Fruit fly (Drosophila melanogaster): ENCODE measurements around the gene CG43345.
A peak's percentile ranks its signal among the peaks of the same experiment; 100 is the strongest.

Gene CG43345

dm6 chr2L:21168295-21169159, at the start of gene CG43345, which contains the start of the genes mAcon1 and CG43346:
TSS of gene CG43345 (minus strand) at chr2L:21168581.
TSS of gene mAcon1 (plus strand) at chr2L:21168570.
TSS of gene CG43346 (minus strand) at chr2L:21168581.
- peak; percentile 82 for TF ChIP-seq dmrt93B (GFP tag; optimal IDR thresholded peaks at IDR 0.05)
- peak; percentile 80 for TF ChIP-seq sv (GFP tag; optimal IDR thresholded peaks at IDR 0.05)
- TF ChIP-seq CrebA (GFP tag; optimal IDR thresholded peaks at IDR 0.05; ENCODE audit: borderline replicate concordance), result no peak
- TF ChIP-seq CG32264 (GFP tag; optimal IDR thresholded peaks at IDR 0.05), result peak; percentile 48
- peak; percentile 84 for TF ChIP-seq rgr (GFP tag; optimal IDR thresholded peaks at IDR 0.05)
- no peak for TF ChIP-seq Rel (GFP tag; optimal IDR thresholded peaks at IDR 0.05)
- peak; percentile 71 for TF ChIP-seq Rel (tag; optimal IDR thresholded peaks at IDR 0.05)
- TF ChIP-seq Myc (optimal IDR thresholded peaks at IDR 0.05), result peak; percentile 100
- TF ChIP-seq Abd-B (GFP tag; optimal IDR thresholded peaks at IDR 0.05), result no peak
- no peak for TF ChIP-seq Hr83 (GFP tag; optimal IDR thresholded peaks at IDR 0.05; ENCODE audit: poor library complexity, severe bottlenecking)
- peak; percentile 96 for TF ChIP-seq woc (GFP tag; optimal IDR thresholded peaks at IDR 0.05)
- no peak for TF ChIP-seq jim (GFP tag; optimal IDR thresholded peaks at IDR 0.05)
- TF ChIP-seq h (GFP tag; optimal IDR thresholded peaks at IDR 0.05), result peak; percentile 90
- TF ChIP-seq pan (optimal IDR thresholded peaks at IDR 0.05), result no peak
- TF ChIP-seq dsf (GFP tag; optimal IDR thresholded peaks at IDR 0.05; ENCODE audit: borderline replicate concordance), result no peak
- no peak for TF ChIP-seq tai (GFP tag; optimal IDR thresholded peaks at IDR 0.05)
- peak; percentile 87 for TF ChIP-seq fru (GFP tag; optimal IDR thresholded peaks at IDR 0.05)
- TF ChIP-seq ey (GFP tag; optimal IDR thresholded peaks at IDR 0.05), result peak; percentile 84
- peak; percentile 86 for TF ChIP-seq OdsH (GFP tag; optimal IDR thresholded peaks at IDR 0.05)
- no peak for TF ChIP-seq lola (GFP tag; optimal IDR thresholded peaks at IDR 0.05)
- peak; percentile 89 for TF ChIP-seq CG9705 (GFP tag; optimal IDR thresholded peaks at IDR 0.05)
- TF ChIP-seq sage (GFP tag; optimal IDR thresholded peaks at IDR 0.05), result no peak
- peak; percentile 15 for TF ChIP-seq Mio (GFP tag; optimal IDR thresholded peaks at IDR 0.05)
- TF ChIP-seq GATAd (GFP tag; optimal IDR thresholded peaks at IDR 0.05), result peak; percentile 76
- peak; percentile 85 for TF ChIP-seq Sp1 (GFP tag; optimal IDR thresholded peaks at IDR 0.05)
- peak; percentile 85 for TF ChIP-seq Hnf4 (GFP tag; optimal IDR thresholded peaks at IDR 0.05)
- TF ChIP-seq Jra (GFP tag; optimal IDR thresholded peaks at IDR 0.05), result peak; percentile 74
- TF ChIP-seq Dif (GFP tag; optimal IDR thresholded peaks at IDR 0.05; ENCODE audit: partially characterized antibody), result no peak
- peak; percentile 90 for TF ChIP-seq HLH106 (tag; optimal IDR thresholded peaks at IDR 0.05)
- TF ChIP-seq foxo (GFP tag; optimal IDR thresholded peaks at IDR 0.05), result peak in 1 of 2 experiments; percentile 89
- peak; percentile 91 for TF ChIP-seq br (GFP tag; optimal IDR thresholded peaks at IDR 0.05)
- TF ChIP-seq psq (GFP tag; optimal IDR thresholded peaks at IDR 0.05), result peak; percentile 73

- TF ChIP-seq psq (GFP tag; optimal IDR thresholded peaks at IDR 0.05) (peak; percentile 43), Hr78 (GFP tag; optimal IDR thresholded peaks at IDR 0.05) (no peak), Dif (GFP tag; optimal IDR thresholded peaks at IDR 0.05; ENCODE audit: partially characterized antibody) (peak; percentile 60), OdsH (GFP tag; optimal IDR thresholded peaks at IDR 0.05) (peak; percentile 65), lola (GFP tag; optimal IDR thresholded peaks at IDR 0.05) (no peak), sage (GFP tag; optimal IDR thresholded peaks at IDR 0.05) (no peak), dmrt93B (GFP tag; optimal IDR thresholded peaks at IDR 0.05) (no peak), fru (GFP tag; optimal IDR thresholded peaks at IDR 0.05) (peak; percentile 90), Jra (GFP tag; optimal IDR thresholded peaks at IDR 0.05) (peak; percentile 48), ey (GFP tag; optimal IDR thresholded peaks at IDR 0.05) (peak; percentile 65), Sp1 (GFP tag; optimal IDR thresholded peaks at IDR 0.05) (no peak), br (GFP tag; optimal IDR thresholded peaks at IDR 0.05) (peak; percentile 66), foxo (GFP tag; optimal IDR thresholded peaks at IDR 0.05) (peak in 1 of 2 experiments; percentile 74), pan (optimal IDR thresholded peaks at IDR 0.05) (no peak), GATAd (GFP tag; optimal IDR thresholded peaks at IDR 0.05) (no peak), Vsx2 (GFP tag; optimal IDR thresholded peaks at IDR 0.05; ENCODE audit: partially characterized antibody) (peak; percentile 78), CrebA (GFP tag; optimal IDR thresholded peaks at IDR 0.05; ENCODE audit: borderline replicate concordance) (no peak), usp (GFP tag; optimal IDR thresholded peaks at IDR 0.05) (no peak), Mio (GFP tag; optimal IDR thresholded peaks at IDR 0.05) (peak; percentile 44), sv (GFP tag; optimal IDR thresholded peaks at IDR 0.05) (peak; percentile 13), CG32264 (GFP tag; optimal IDR thresholded peaks at IDR 0.05) (no peak), Hnf4 (GFP tag; optimal IDR thresholded peaks at IDR 0.05) (peak; percentile 93), Dfd (GFP tag; optimal IDR thresholded peaks at IDR 0.05) (no peak), dsf (GFP tag; optimal IDR thresholded peaks at IDR 0.05; ENCODE audit: borderline replicate concordance) (no peak), Abd-B (GFP tag; optimal IDR thresholded peaks at IDR 0.05) (no peak), jim (GFP tag; optimal IDR thresholded peaks at IDR 0.05) (peak; percentile 67), woc (GFP tag; optimal IDR thresholded peaks at IDR 0.05) (peak; percentile 44), h (GFP tag; optimal IDR thresholded peaks at IDR 0.05) (peak; percentile 83), brk (GFP tag; optimal IDR thresholded peaks at IDR 0.05) (peak; percentile 49), HLH106 (tag; optimal IDR thresholded peaks at IDR 0.05) (peak; percentile 46), Hr83 (GFP tag; optimal IDR thresholded peaks at IDR 0.05; ENCODE audit: poor library complexity, severe bottlenecking) (peak; percentile 4), Rel (GFP tag; optimal IDR thresholded peaks at IDR 0.05) (no peak), Rel (tag; optimal IDR thresholded peaks at IDR 0.05) (peak; percentile 44), Myc (optimal IDR thresholded peaks at IDR 0.05) (peak; percentile 54), dl (GFP tag; optimal IDR thresholded peaks at IDR 0.05; ENCODE audit: insufficient read depth in 1 of 2, partially characterized antibody in 2 of 2) (peak in 1 of 2 experiments; percentile 15), tai (GFP tag; optimal IDR thresholded peaks at IDR 0.05) (peak; percentile 80), N (GFP tag; optimal IDR thresholded peaks at IDR 0.05) (peak; percentile 2), rgr (GFP tag; optimal IDR thresholded peaks at IDR 0.05) (peak; percentile 62), CG9705 (GFP tag; optimal IDR thresholded peaks at IDR 0.05) (no peak)
Observed at dm6 chr2L:21214961-21215362, 46.6 kb upstream of the CG43345 start.
